Fruit fly (Drosophila melanogaster) whole organism, prepupa: ENCODE measurements around the gene ProtA.

ENCODE experiments used
- CG11762 ChIP-seq: fragments of 200-800 bp; sonication (Bioruptor generic); optimal IDR thresholded peaks from 3 replicates; lab custom pipeline; 2016; ENCODE audit warnings: missing biosample characterization, missing genetic modification characterization; ENCODE audit not compliant: insufficient read depth
- Ets21C ChIP-seq: fragments of 200-800 bp; sonication (Bioruptor generic); optimal IDR thresholded peaks from 3 replicates; lab custom pipeline; 2016; ENCODE audit warnings: missing biosample characterization, missing genetic modification characterization
- dsx ChIP-seq: fragments of 200-800 bp; optimal IDR thresholded peaks from 3 replicates; lab custom pipeline; 2019; ENCODE audit warnings: missing biosample characterization, mild to moderate bottlenecking, missing genetic modification characterization, moderate library complexity; ENCODE audit not compliant: poor library complexity, severe bottlenecking
- fd85E ChIP-seq: fragments of 200-800 bp; sonication (Bioruptor generic); optimal IDR thresholded peaks from 3 replicates; lab custom pipeline; 2016; ENCODE audit warnings: missing biosample characterization, missing genetic modification characterization
- fkh ChIP-seq: fragments of 200-800 bp; sonication (Bioruptor generic); optimal IDR thresholded peaks from 3 replicates; lab custom pipeline; 2017; ENCODE audit warnings: missing biosample characterization, mild to moderate bottlenecking, missing genetic modification characterization, moderate library complexity

DNA sequence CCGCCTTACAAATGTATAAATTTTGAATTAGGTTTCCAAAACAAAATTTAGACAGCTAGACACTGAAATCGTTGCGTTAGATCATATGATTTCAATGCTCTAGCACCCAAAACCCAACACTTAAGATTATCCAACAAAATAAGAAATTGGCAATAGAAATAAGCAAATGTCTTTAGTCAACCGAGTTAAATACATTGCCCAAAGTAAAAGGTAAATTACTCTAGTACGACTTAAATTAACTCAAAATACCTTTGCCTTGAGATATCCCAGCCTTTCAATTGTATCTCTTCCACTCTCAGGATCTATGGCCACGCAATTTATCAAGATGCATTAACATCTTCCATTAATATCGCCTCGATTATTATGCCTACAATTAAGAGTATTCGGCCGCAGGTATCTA lies 5.2 kb downstream of the ProtA start, which contains the start of gene CG15278:
- TF ChIP-seq Ets21C (GFP tag; lab: Kevin White, UChicago) = no peak
- no peak for TF ChIP-seq CG11762 (GFP tag; lab: Kevin White, UChicago)
- no peak for TF ChIP-seq dsx (GFP tag; lab: Kevin White, UChicago)
- TF ChIP-seq fkh (GFP tag; lab: Kevin White, UChicago) = no peak
- TF ChIP-seq fd85E (GFP tag; lab: Kevin White, UChicago) = no peak
